Worm (Caenorhabditis elegans): Measurements from ENCODE around the gene map-1.

DNA sequence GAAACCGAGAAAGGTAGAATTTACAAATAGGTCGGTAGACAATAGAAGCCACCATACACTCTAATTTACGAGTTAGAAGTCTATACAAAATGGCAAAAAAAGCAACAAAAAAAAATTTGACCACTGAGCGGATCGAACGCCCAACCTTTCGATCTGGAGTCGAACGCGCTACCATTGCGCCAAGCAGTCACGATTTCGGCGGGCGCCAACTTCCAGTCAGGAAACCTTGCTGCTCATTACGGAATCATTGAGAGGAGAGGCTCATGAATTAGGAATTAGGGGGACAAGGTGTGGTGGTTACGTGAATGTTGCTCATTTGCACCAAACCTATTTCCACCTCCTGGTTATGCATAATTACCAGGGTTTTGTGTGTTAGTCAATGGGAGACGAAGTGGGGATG is 4.9 kb downstream of the map-1 start:
- no peak for TF ChIP-seq nhr-11 (tag; optimal IDR thresholded peaks at IDR 0.05)
- no peak for TF ChIP-seq unc-62 (GFP tag; optimal IDR thresholded peaks at IDR 0.05)
- no peak for TF ChIP-seq nhr-76 (tag; optimal IDR thresholded peaks at IDR 0.05)
- TF ChIP-seq elt-3 (tag; optimal IDR thresholded peaks at IDR 0.05), result no peak
- TF ChIP-seq mml-1 (tag; optimal IDR thresholded peaks at IDR 0.05), result no peak
- TF ChIP-seq ama-1 (optimal IDR thresholded peaks at IDR 0.05), result no peak
- no peak for TF ChIP-seq daf-12 (tag; optimal IDR thresholded peaks at IDR 0.05)
- no peak for TF ChIP-seq nfya-1 (tag; optimal IDR thresholded peaks at IDR 0.05; ENCODE audit: insufficient read depth)
- TF ChIP-seq aly-2 (tag; optimal IDR thresholded peaks at IDR 0.05), result no peak
- no peak for TF ChIP-seq snpc-4 (tag; optimal IDR thresholded peaks at IDR 0.05)
- no peak for TF ChIP-seq lsy-12 (tag; optimal IDR thresholded peaks at IDR 0.05)
- TF ChIP-seq skn-1 (tag; optimal IDR thresholded peaks at IDR 0.05), result no peak
- no peak for TF ChIP-seq mdl-1 (tag; optimal IDR thresholded peaks at IDR 0.05)
